Worm (Caenorhabditis elegans) whole organism, L2 larva: ENCODE data around the gene pole-4.

Experiments
- C34F6.9 ChIP-seq: fragments of 150-350 bp; optimal IDR thresholded peaks from 2 replicates; lab custom pipeline; 2014; ENCODE audit warnings: missing biosample characterization, missing genetic modification characterization
- F13H6.1 ChIP-seq: sonication (generic microtip); optimal IDR thresholded peaks from 2 replicates; lab custom pipeline; 2016; ENCODE audit warnings: missing genetic modification characterization, missing compliant biosample characterization
- R02D3.7 ChIP-seq: fragments of 150-350 bp; optimal IDR thresholded peaks from 2 replicates; lab custom pipeline; 2014; ENCODE audit warnings: missing biosample characterization, missing genetic modification characterization
- ZK546.5 ChIP-seq: sonication (generic microtip); optimal IDR thresholded peaks from 2 replicates; lab custom pipeline; 2017; ENCODE audit warnings: missing biosample characterization, missing genetic modification characterization
- alr-1 ChIP-seq: fragments of 150-350 bp; optimal IDR thresholded peaks from 2 replicates; lab custom pipeline; 2014; ENCODE audit warnings: missing biosample characterization, missing genetic modification characterization
- aly-2 ChIP-seq: fragments of 150-350 bp; optimal IDR thresholded peaks from 2 replicates; lab custom pipeline; 2014; ENCODE audit warnings: missing biosample characterization, missing genetic modification characterization
- egl-27 ChIP-seq: sonication (generic microtip); optimal IDR thresholded peaks from 3 replicates; lab custom pipeline; 2017; ENCODE audit warnings: missing biosample characterization, missing genetic modification reagents, missing genetic modification characterization
- elt-1 ChIP-seq: fragments of 150-350 bp; optimal IDR thresholded peaks from 2 replicates; lab custom pipeline; 2014; ENCODE audit warnings: missing biosample characterization, missing genetic modification characterization
- elt-3 ChIP-seq: sonication (generic microtip); optimal IDR thresholded peaks from 2 replicates; lab custom pipeline; 2017; ENCODE audit warnings: missing biosample characterization, missing genetic modification characterization
- fos-1 ChIP-seq: fragments of 150-350 bp; optimal IDR thresholded peaks from 2 replicates; lab custom pipeline; 2014; ENCODE audit warnings: missing biosample characterization, missing genetic modification characterization
- lin-11 ChIP-seq: fragments of 150-350 bp; sonication (generic microtip); optimal IDR thresholded peaks from 2 replicates; lab custom pipeline; 2014; ENCODE audit warnings: missing biosample characterization, missing genetic modification characterization, inconsistent platforms, mixed read lengths
- lin-13 ChIP-seq: fragments of 150-350 bp; optimal IDR thresholded peaks from 2 replicates; lab custom pipeline; 2014; ENCODE audit warnings: missing biosample characterization, missing genetic modification reagents, missing genetic modification characterization
- lin-39 ChIP-seq: fragments of 150-350 bp; optimal IDR thresholded peaks from 2 replicates; lab custom pipeline; 2014; ENCODE audit warnings: missing biosample characterization, missing genetic modification reagents, missing genetic modification characterization
- lsy-2 ChIP-seq, 2 experiments: fragments of 150-350 bp in 1 of 2; sonication (generic microtip) in 1 of 2; optimal IDR thresholded peaks; 2 replicates each; lab custom pipeline; 2014 to 2017; ENCODE audit warnings: missing biosample characterization in 2 of 2, missing genetic modification characterization in 2 of 2
- mab-5 ChIP-seq: fragments of 150-350 bp; optimal IDR thresholded peaks from 2 replicates; lab custom pipeline; 2014; ENCODE audit warnings: missing biosample characterization, missing genetic modification characterization
- mbf-1 ChIP-seq: sonication (generic microtip); optimal IDR thresholded peaks from 2 replicates; lab custom pipeline; 2017; ENCODE audit warnings: missing biosample characterization, missing genetic modification characterization
- mdl-1 ChIP-seq, 2 experiments: fragments of 150-350 bp in 1 of 2; sonication (generic microtip) in 1 of 2; optimal IDR thresholded peaks; 2 replicates each; lab custom pipeline; 2017; ENCODE audit warnings: missing biosample characterization in 2 of 2, missing genetic modification characterization in 2 of 2
- nhr-10 ChIP-seq: sonication (generic microtip); optimal IDR thresholded peaks from 2 replicates; lab custom pipeline; 2017; ENCODE audit warnings: missing biosample characterization, missing genetic modification characterization
- nhr-11 ChIP-seq: fragments of 150-350 bp; optimal IDR thresholded peaks from 2 replicates; lab custom pipeline; 2014; ENCODE audit warnings: missing biosample characterization, missing genetic modification characterization
- nhr-12 ChIP-seq: fragments of 150-350 bp; optimal IDR thresholded peaks from 2 replicates; lab custom pipeline; 2014; ENCODE audit warnings: missing biosample characterization, missing genetic modification characterization
- nhr-129 ChIP-seq: fragments of 150-350 bp; optimal IDR thresholded peaks from 2 replicates; lab custom pipeline; 2014; ENCODE audit warnings: missing biosample characterization, missing genetic modification characterization
- nhr-21 ChIP-seq: fragments of 150-350 bp; optimal IDR thresholded peaks from 2 replicates; lab custom pipeline; 2014; ENCODE audit warnings: missing biosample characterization, missing genetic modification characterization
- nhr-23 ChIP-seq: fragments of 150-350 bp; optimal IDR thresholded peaks from 2 replicates; lab custom pipeline; 2014; ENCODE audit warnings: missing biosample characterization, missing genetic modification reagents, missing genetic modification characterization
- nhr-6 ChIP-seq: fragments of 150-350 bp; optimal IDR thresholded peaks from 2 replicates; lab custom pipeline; 2014; ENCODE audit warnings: missing biosample characterization, missing genetic modification characterization
- nhr-77 ChIP-seq: fragments of 150-350 bp; optimal IDR thresholded peaks from 2 replicates; lab custom pipeline; 2014; ENCODE audit warnings: missing biosample characterization, missing genetic modification characterization
- peb-1 ChIP-seq: fragments of 150-350 bp; optimal IDR thresholded peaks from 2 replicates; lab custom pipeline; 2014; ENCODE audit warnings: missing biosample characterization, missing genetic modification characterization
- sem-4 ChIP-seq: fragments of 150-350 bp; optimal IDR thresholded peaks from 2 replicates; lab custom pipeline; 2014; ENCODE audit warnings: missing biosample characterization, missing genetic modification reagents, missing genetic modification characterization
- sma-3 ChIP-seq: sonication (generic microtip); optimal IDR thresholded peaks from 2 replicates; lab custom pipeline; 2016; ENCODE audit warnings: missing genetic modification reagents, missing genetic modification characterization, missing compliant biosample characterization
- sma-9 ChIP-seq, 2 experiments: fragments of 150-350 bp in 1 of 2; sonication (generic microtip) in 1 of 2; optimal IDR thresholded peaks; 2 replicates each; lab custom pipeline; 2014 to 2016; ENCODE audit warnings: missing genetic modification characterization in 2 of 2, mild to moderate bottlenecking in 1 of 2, missing biosample characterization in 1 of 2, missing compliant biosample characterization in 1 of 2, missing genetic modification reagents in 1 of 2, moderate library complexity in 1 of 2
- snpc-4 ChIP-seq: fragments of 150-350 bp; optimal IDR thresholded peaks from 2 replicates; lab custom pipeline; 2014; ENCODE audit warnings: missing biosample characterization, missing genetic modification characterization
- unc-62 ChIP-seq: fragments of 150-350 bp; optimal IDR thresholded peaks from 2 replicates; lab custom pipeline; 2014; ENCODE audit warnings: missing biosample characterization, missing genetic modification reagents, missing genetic modification characterization
- zag-1 ChIP-seq: fragments of 150-350 bp; optimal IDR thresholded peaks from 2 replicates; lab custom pipeline; 2014; ENCODE audit warnings: missing biosample characterization, missing genetic modification characterization
- ztf-1 ChIP-seq: fragments of 200-800 bp; sonication (Bioruptor generic); conservative IDR thresholded peaks from 2 replicates; pipeline ENCODE4 v1.3.6; 2022; ENCODE audit warnings: missing genetic modification characterization, missing compliant biosample characterization
- ztf-11 ChIP-seq: sonication (generic microtip); optimal IDR thresholded peaks from 2 replicates; lab custom pipeline; 2017; ENCODE audit warnings: missing biosample characterization, missing genetic modification characterization
- ztf-4 ChIP-seq: fragments of 150-350 bp; optimal IDR thresholded peaks from 2 replicates; lab custom pipeline; 2014; ENCODE audit warnings: missing biosample characterization, missing genetic modification characterization

pole-4 gene

DNA sequence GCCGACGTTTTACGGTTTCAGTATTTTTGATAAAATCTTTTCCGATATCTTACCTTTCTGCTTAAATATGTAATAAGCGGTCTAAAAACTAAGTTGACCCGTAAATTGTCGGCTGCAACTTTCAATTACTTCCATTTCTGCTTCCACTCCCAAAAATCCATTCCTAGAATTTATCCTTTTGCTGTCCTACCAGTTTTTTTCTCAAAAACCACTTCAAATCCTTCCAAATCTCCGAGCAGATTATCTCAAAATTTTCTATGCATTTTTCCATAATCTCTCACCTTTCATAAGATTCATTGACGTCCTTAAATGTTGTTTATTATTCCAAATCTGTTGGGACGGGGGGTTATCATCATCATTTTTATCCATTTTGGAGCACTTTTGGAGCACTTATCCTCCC lies 28.2 kb downstream of the pole-4 start:
- no peak for TF ChIP-seq lin-13 (GFP tag; lab: Kevin White, UChicago)
- TF ChIP-seq lsy-2 (tag; optimal IDR thresholded peaks at IDR 0.05; lab: Kevin White, UChicago), result no peak
- TF ChIP-seq ztf-1 (GFP tag; lab: Robert Waterston, UW), result no peak
- no peak for TF ChIP-seq F13H6.1 (tag; lab: Kevin White, UChicago)
- TF ChIP-seq mdl-1 (tag; optimal IDR thresholded peaks at IDR 0.05; lab: Kevin White, UChicago), result no peak
- no peak for TF ChIP-seq nhr-10 (tag; lab: Kevin White, UChicago)
- TF ChIP-seq C34F6.9 (tag; lab: Kevin White, UChicago), result no peak
- TF ChIP-seq aly-2 (tag; lab: Kevin White, UChicago), result no peak
- TF ChIP-seq nhr-11 (tag; lab: Kevin White, UChicago), result no peak
- TF ChIP-seq ztf-4 (tag; lab: Kevin White, UChicago), result no peak
- no peak for TF ChIP-seq nhr-21 (tag; lab: Kevin White, UChicago)
- TF ChIP-seq sma-3 (GFP tag; lab: Kevin White, UChicago), result no peak
- no peak for TF ChIP-seq R02D3.7 (tag; lab: Kevin White, UChicago)
- TF ChIP-seq nhr-12 (tag; lab: Kevin White, UChicago), result no peak
- no peak for TF ChIP-seq elt-1
- TF ChIP-seq sem-4 (tag; lab: Kevin White, UChicago), result no peak
- no peak for TF ChIP-seq nhr-129 (tag; lab: Kevin White, UChicago)
- no peak for TF ChIP-seq zag-1 (tag; lab: Kevin White, UChicago)

- TF ChIP-seq ztf-1 (GFP tag; lab: Robert Waterston, UW) (no peak), fos-1 (tag; lab: Kevin White, UChicago) (no peak), ZK546.5 (tag; lab: Kevin White, UChicago) (no peak), nhr-23 (no peak), nhr-21 (tag; lab: Kevin White, UChicago) (no peak), nhr-6 (tag; lab: Kevin White, UChicago) (no peak), sma-3 (GFP tag; lab: Kevin White, UChicago) (no peak), nhr-77 (tag; lab: Kevin White, UChicago) (no peak), sem-4 (tag; lab: Kevin White, UChicago) (no peak), mab-5 (tag; lab: Kevin White, UChicago) (no peak), peb-1 (tag; lab: Kevin White, UChicago) (no peak), elt-3 (no peak), nhr-11 (tag; lab: Kevin White, UChicago) (no peak), F13H6.1 (tag; lab: Kevin White, UChicago) (no peak), egl-27 (tag; lab: Kevin White, UChicago) (no peak), ztf-11 (no peak), nhr-10 (tag; lab: Kevin White, UChicago) (no peak), nhr-12 (tag; lab: Kevin White, UChicago) (no peak), R02D3.7 (tag; lab: Kevin White, UChicago) (no peak), unc-62 (GFP tag; lab: Kevin White, UChicago) (no peak)
These were observed 28.8 kb downstream of the pole-4 start for ce11 chrII:14940325-14940724.

ce11 chrII:14938319-14938718 lies 30.8 kb downstream of the pole-4 start:
- TF ChIP-seq nhr-21 (tag; lab: Kevin White, UChicago), result no peak
- no peak for TF ChIP-seq lin-39
- TF ChIP-seq sma-9 (GFP tag; optimal IDR thresholded peaks at IDR 0.05; lab: Kevin White, UChicago), result peak; percentile 63
- TF ChIP-seq sma-9 (tag; optimal IDR thresholded peaks at IDR 0.05; lab: Kevin White, UChicago), result no peak
- TF ChIP-seq elt-1, result no peak
- TF ChIP-seq C34F6.9 (tag; lab: Kevin White, UChicago), result peak; percentile 2
- no peak for TF ChIP-seq mbf-1 (tag; lab: Kevin White, UChicago)
- no peak for TF ChIP-seq lin-11
- TF ChIP-seq nhr-77 (tag; lab: Kevin White, UChicago), result no peak

DNA sequence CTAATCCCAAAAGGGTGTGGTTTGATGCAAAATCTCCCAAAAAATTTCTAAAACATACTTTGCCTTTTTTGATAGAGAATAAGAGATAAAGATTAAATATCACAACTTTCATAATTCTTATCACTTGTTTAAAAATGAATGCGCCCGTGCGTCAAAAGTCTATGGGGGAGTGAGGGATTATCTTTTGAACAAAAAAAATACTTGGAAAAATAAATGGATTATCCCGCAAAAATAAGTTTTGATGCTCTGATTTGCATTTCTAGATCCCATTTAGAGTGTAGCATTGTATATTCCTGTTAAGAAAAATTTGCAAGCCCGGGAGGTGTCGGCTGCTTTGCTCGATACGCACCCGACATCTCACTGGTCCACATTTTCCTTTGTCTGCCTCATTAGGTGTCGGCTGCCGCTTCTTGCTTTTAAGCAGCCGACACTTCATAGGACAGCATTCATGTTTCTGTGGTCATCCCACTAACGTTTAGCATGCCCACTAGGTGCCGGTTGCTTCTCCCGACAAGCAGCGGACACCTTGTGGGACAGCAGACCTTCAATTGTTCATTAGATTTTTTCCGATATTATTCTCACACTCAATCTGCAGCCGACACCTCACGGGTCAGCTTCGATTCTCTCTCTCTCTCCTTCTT lies 33.6 kb downstream of the pole-4 start:
- TF ChIP-seq alr-1 (tag; lab: Kevin White, UChicago) (no peak), sma-3 (GFP tag; lab: Kevin White, UChicago) (no peak), nhr-12 (tag; lab: Kevin White, UChicago) (no peak), snpc-4 (tag; lab: Kevin White, UChicago) (no peak), ZK546.5 (tag; lab: Kevin White, UChicago) (no peak), aly-2 (tag; lab: Kevin White, UChicago) (no peak)
